Worm (Caenorhabditis elegans) whole organism, mixed stage, embryonic: ENCODE measurements around the gene ula-1.

ENCODE experiments used
- M03D4.4 ChIP-seq: sonication (generic microtip); optimal IDR thresholded peaks from 2 replicates; lab custom pipeline; 2017; ENCODE audit warnings: mild to moderate bottlenecking, missing genetic modification characterization, missing compliant biosample characterization
- ceh-39 ChIP-seq: fragments of 150-350 bp; optimal IDR thresholded peaks from 2 replicates; lab custom pipeline; 2014; ENCODE audit warnings: missing biosample characterization, missing genetic modification characterization
- ceh-83 ChIP-seq: fragments of 200-800 bp; sonication (Bioruptor generic); optimal IDR thresholded peaks from 2 replicates; lab custom pipeline; 2018; ENCODE audit warnings: mild to moderate bottlenecking, missing genetic modification characterization, missing compliant biosample characterization
- ces-1 ChIP-seq: fragments of 150-350 bp; optimal IDR thresholded peaks from 2 replicates; lab custom pipeline; 2014; ENCODE audit warnings: missing biosample characterization, missing genetic modification reagents, missing genetic modification characterization
- cnd-1 ChIP-seq: fragments of 200-800 bp; sonication (Bioruptor generic); optimal IDR thresholded peaks from 2 replicates; lab custom pipeline; 2018; ENCODE audit warnings: mild to moderate bottlenecking, missing genetic modification characterization, missing compliant biosample characterization
- drap-1 ChIP-seq: fragments of 200-800 bp; sonication (Bioruptor generic); optimal IDR thresholded peaks from 3 replicates; lab custom pipeline; 2018; ENCODE audit warnings: mild to moderate bottlenecking, missing genetic modification characterization, missing compliant biosample characterization
- elt-1 ChIP-seq: sonication (generic microtip); optimal IDR thresholded peaks from 2 replicates; lab custom pipeline; 2017; ENCODE audit warnings: missing genetic modification characterization, mild to moderate bottlenecking, missing compliant biosample characterization, antibody characterized with exemption, moderate library complexity, borderline replicate concordance; ENCODE audit not compliant: insufficient read depth
- elt-3 ChIP-seq: fragments of 150-350 bp; optimal IDR thresholded peaks from 2 replicates; lab custom pipeline; 2014; ENCODE audit warnings: missing biosample characterization, missing genetic modification characterization
- flh-1 ChIP-seq: fragments of 200-800 bp; sonication (Bioruptor generic); optimal IDR thresholded peaks from 2 replicates; lab custom pipeline; 2018; ENCODE audit warnings: mild to moderate bottlenecking, missing genetic modification characterization, moderate library complexity, missing compliant biosample characterization
- ham-2 ChIP-seq: fragments of 200-800 bp; sonication (Bioruptor generic); optimal IDR thresholded peaks from 2 replicates; lab custom pipeline; 2018; ENCODE audit warnings: mild to moderate bottlenecking, missing genetic modification characterization, missing compliant biosample characterization
- hlh-1 ChIP-seq: fragments of 150-350 bp; optimal IDR thresholded peaks from 2 replicates; lab custom pipeline; 2014; ENCODE audit warnings: missing biosample characterization, missing genetic modification reagents, missing genetic modification characterization
- lin-13 ChIP-seq: fragments of 150-350 bp; optimal IDR thresholded peaks from 2 replicates; lab custom pipeline; 2014; ENCODE audit warnings: missing biosample characterization, missing genetic modification characterization
- lin-32 ChIP-seq: fragments of 200-800 bp; sonication (Bioruptor generic); optimal IDR thresholded peaks from 2 replicates; lab custom pipeline; 2018; ENCODE audit warnings: mild to moderate bottlenecking, missing genetic modification characterization, missing compliant biosample characterization
- lsy-2 ChIP-seq: fragments of 150-350 bp; optimal IDR thresholded peaks from 2 replicates; lab custom pipeline; 2014; ENCODE audit warnings: missing biosample characterization, missing genetic modification characterization
- mab-5 ChIP-seq: fragments of 150-350 bp; optimal IDR thresholded peaks from 2 replicates; lab custom pipeline; 2014; ENCODE audit warnings: missing biosample characterization, missing genetic modification characterization
- mep-1 ChIP-seq: fragments of 150-350 bp; optimal IDR thresholded peaks from 2 replicates; lab custom pipeline; 2017; ENCODE audit warnings: missing biosample characterization, missing genetic modification reagents, missing genetic modification characterization, inconsistent platforms
- mls-2 ChIP-seq: sonication (generic microtip); optimal IDR thresholded peaks from 2 replicates; lab custom pipeline; 2016; ENCODE audit warnings: mild to moderate bottlenecking, missing genetic modification characterization, moderate library complexity, missing compliant biosample characterization
- nhr-12 ChIP-seq: fragments of 150-350 bp; optimal IDR thresholded peaks from 2 replicates; lab custom pipeline; 2014; ENCODE audit warnings: missing biosample characterization, missing genetic modification characterization
- nhr-2 ChIP-seq: fragments of 150-350 bp; optimal IDR thresholded peaks from 2 replicates; lab custom pipeline; 2014; ENCODE audit warnings: missing biosample characterization, missing genetic modification characterization
- nhr-237 ChIP-seq: fragments of 150-350 bp; optimal IDR thresholded peaks from 2 replicates; lab custom pipeline; 2014; ENCODE audit warnings: missing biosample characterization, missing genetic modification characterization
- nhr-28 ChIP-seq: fragments of 150-350 bp; optimal IDR thresholded peaks from 2 replicates; lab custom pipeline; 2014; ENCODE audit warnings: missing biosample characterization, missing genetic modification characterization
- nhr-76 ChIP-seq: sonication (generic microtip); optimal IDR thresholded peaks from 2 replicates; lab custom pipeline; 2017; ENCODE audit warnings: missing biosample characterization, missing genetic modification characterization
- pha-4 ChIP-seq: fragments of 150-350 bp; optimal IDR thresholded peaks from 2 replicates; lab custom pipeline; 2018; ENCODE audit warnings: missing biosample characterization, missing genetic modification reagents, missing genetic modification characterization
- sem-2 ChIP-seq: fragments of 200-800 bp; sonication (Bioruptor generic); optimal IDR thresholded peaks from 2 replicates; lab custom pipeline; 2018; ENCODE audit warnings: mild to moderate bottlenecking, missing genetic modification characterization, missing compliant biosample characterization
- snpc-4 ChIP-seq: fragments of 150-350 bp; optimal IDR thresholded peaks from 2 replicates; lab custom pipeline; 2014; ENCODE audit warnings: missing biosample characterization, missing genetic modification characterization
- sptf-1 ChIP-seq: sonication (generic microtip); optimal IDR thresholded peaks from 2 replicates; lab custom pipeline; 2017; ENCODE audit warnings: mild to moderate bottlenecking, missing genetic modification characterization, moderate library complexity, missing compliant biosample characterization
- unc-120 ChIP-seq: sonication (generic microtip); optimal IDR thresholded peaks from 2 replicates; lab custom pipeline; 2017; ENCODE audit warnings: missing genetic modification characterization, missing compliant biosample characterization; ENCODE audit not compliant: poor library complexity, severe bottlenecking
- unc-39 ChIP-seq: fragments of 150-350 bp; optimal IDR thresholded peaks from 2 replicates; lab custom pipeline; 2014; ENCODE audit warnings: missing biosample characterization, missing genetic modification characterization
- ztf-11 ChIP-seq: fragments of 150-350 bp; optimal IDR thresholded peaks from 2 replicates; lab custom pipeline; 2014; ENCODE audit warnings: missing biosample characterization, missing genetic modification characterization

Gene ula-1

DNA sequence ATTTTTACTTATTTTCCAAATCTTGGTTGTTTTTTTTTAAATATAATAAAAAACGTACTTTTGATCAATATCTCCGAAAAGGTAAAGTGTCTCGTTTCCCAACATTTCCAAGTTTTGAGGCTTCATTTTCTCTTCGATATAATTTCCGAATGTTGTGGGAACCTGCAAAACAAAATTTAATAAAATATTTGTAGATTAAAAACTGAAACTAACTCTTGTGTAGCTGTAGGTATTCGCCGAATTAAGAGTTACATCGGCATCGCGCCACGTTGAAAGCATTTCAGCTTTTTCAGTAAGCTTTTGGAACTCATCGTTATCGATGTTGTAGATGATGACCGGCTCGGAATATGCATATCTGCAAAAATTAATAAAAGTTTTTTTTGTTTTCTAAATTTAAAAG, 42.3 kb upstream of the ula-1 start, which contains the start of gene vps-22:
Gene vps-22, minus strand, starts transcription at position 101 of the 400 bp plus-strand sequence.
- TF ChIP-seq lin-32 (GFP tag; lab: Kevin White, UChicago) (no peak), mep-1 (tag; lab: Kevin White, UChicago) (no peak), M03D4.4 (tag; lab: Kevin White, UChicago) (no peak), ham-2 (no peak)

DNA sequence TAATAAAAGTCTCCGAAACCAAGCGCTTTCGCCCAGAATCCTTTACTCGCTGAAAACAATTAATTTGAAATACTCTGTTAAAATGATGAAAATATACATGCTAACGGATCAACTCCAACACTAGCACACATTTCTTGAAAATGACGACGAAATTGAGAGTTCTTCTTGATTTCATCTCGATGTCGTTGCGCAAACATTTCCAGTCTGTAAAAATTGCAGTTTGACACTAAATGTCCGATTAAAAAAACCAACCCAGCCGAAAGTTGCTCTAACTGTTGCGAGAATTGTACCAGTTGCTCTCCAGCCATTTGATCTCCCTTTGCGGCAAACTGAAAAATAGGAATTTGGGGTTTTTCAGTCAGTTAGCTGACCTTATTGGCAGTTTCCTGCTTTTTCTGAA, 41.2 kb upstream of the ula-1 start:
- TF ChIP-seq nhr-2 (no peak), ceh-83 (no peak), mls-2 (tag; lab: Kevin White, UChicago) (no peak), nhr-76 (tag; lab: Kevin White, UChicago) (no peak), flh-1 (no peak), lsy-2 (no peak), unc-120 (tag; lab: Kevin White, UChicago) (no peak), mep-1 (tag; lab: Kevin White, UChicago) (no peak), nhr-12 (tag; lab: Kevin White, UChicago) (no peak), snpc-4 (tag; lab: Kevin White, UChicago) (no peak), ztf-11 (tag; lab: Kevin White, UChicago) (no peak), lin-13 (tag; lab: Kevin White, UChicago) (no peak), sptf-1 (no peak), M03D4.4 (tag; lab: Kevin White, UChicago) (no peak)

DNA sequence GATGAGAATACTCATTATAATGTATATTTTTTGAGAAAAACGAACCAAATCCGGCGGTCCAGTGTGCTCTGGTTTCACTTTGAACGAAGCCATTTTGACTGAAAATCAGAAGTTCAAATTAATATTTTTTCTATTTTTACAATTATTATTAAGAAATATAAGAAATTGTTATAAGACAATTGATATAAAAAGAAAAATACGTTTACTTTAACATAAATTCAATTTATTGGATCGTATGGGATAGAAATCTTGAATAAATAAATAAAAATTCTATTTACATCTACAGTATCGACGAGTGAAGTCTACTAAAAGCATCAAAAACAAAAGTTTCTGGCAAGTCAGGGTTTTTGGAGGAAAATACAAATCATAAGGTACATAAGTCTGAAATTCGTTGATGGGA, 40.1 kb upstream of the ula-1 start, which contains the start of gene C27F2.4:
Gene C27F2.4, minus strand, starts transcription at position 101 of the 400 bp plus-strand sequence.
- TF ChIP-seq elt-3 (tag; lab: Kevin White, UChicago) (no peak), sptf-1 (no peak), drap-1 (no peak), sem-2 (GFP tag; lab: Kevin White, UChicago) (no peak), mls-2 (tag; lab: Kevin White, UChicago) (no peak), lsy-2 (no peak), nhr-2 (no peak), M03D4.4 (tag; lab: Kevin White, UChicago) (no peak), flh-1 (no peak), nhr-28 (tag; lab: Kevin White, UChicago) (no peak), unc-39 (tag; lab: Kevin White, UChicago) (no peak), elt-1 (tag; lab: Kevin White, UChicago) (no peak), snpc-4 (tag; lab: Kevin White, UChicago) (no peak), unc-120 (tag; lab: Kevin White, UChicago) (no peak), ces-1 (GFP tag; lab: Kevin White, UChicago) (no peak), nhr-76 (tag; lab: Kevin White, UChicago) (no peak), lin-32 (GFP tag; lab: Kevin White, UChicago) (no peak), ceh-39 (tag; lab: Kevin White, UChicago) (no peak)

DNA sequence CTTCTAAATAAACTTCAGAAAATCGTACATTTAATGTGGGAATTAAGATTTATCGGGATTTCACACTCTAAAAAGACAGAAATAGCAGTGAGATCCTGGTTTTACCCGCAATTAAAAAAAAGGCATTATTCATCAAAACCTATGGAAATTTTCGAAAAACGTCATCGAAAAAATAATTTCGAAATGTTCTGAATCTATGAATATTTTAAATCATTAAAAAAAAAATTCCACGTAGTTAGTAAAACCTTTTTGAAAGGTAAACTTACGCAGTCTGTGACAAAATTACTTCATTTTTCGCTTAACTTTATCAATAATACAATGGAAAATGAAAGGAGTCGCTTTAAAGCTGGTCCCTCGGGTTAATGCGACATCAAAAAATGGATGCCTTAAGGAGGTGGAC, 36.4 kb upstream of the ula-1 start, which contains the start of gene C26E6.1:
Gene C26E6.1, plus strand, starts transcription at position 301 of the 400 bp plus-strand sequence.
- TF ChIP-seq nhr-76 (tag; lab: Kevin White, UChicago) (no peak), mab-5 (tag; lab: Kevin White, UChicago) (no peak), hlh-1 (tag; lab: Kevin White, UChicago) (no peak), sem-2 (GFP tag; lab: Kevin White, UChicago) (no peak), pha-4 (no peak), nhr-28 (tag; lab: Kevin White, UChicago) (no peak), ztf-11 (tag; lab: Kevin White, UChicago) (no peak), cnd-1 (no peak), elt-1 (tag; lab: Kevin White, UChicago) (no peak), snpc-4 (tag; lab: Kevin White, UChicago) (no peak), unc-120 (tag; lab: Kevin White, UChicago) (no peak), lsy-2 (no peak)
- TF ChIP-seq, all 35 proteins: peak for 0

DNA sequence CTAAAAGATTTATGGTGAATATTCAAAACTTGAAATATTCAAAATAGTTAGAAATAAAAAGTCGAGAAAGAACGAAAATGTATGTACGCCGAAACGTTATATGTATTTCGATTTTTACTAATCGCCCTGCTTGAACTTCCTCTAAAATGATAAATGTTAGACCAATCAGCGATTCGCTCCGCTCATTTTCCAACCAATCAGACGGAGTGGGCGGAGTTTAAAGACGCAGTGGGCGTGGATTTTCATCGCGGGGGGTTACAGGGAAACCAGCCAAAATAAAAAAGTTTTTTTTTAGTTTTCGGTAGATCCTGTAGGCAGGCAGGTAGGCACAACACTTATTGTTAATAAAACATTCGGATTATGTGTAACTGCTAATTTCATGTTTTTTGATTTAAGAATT, 32.8 kb upstream of the ula-1 start:
- no peak for TF ChIP-seq cnd-1
- no peak for TF ChIP-seq nhr-12 (tag; lab: Kevin White, UChicago)
- TF ChIP-seq elt-3 (tag; lab: Kevin White, UChicago) = no peak
- TF ChIP-seq lin-13 (tag; lab: Kevin White, UChicago) = no peak
- TF ChIP-seq nhr-237 (tag; lab: Kevin White, UChicago) = no peak
- no peak for TF ChIP-seq hlh-1 (tag; lab: Kevin White, UChicago)
- no peak for TF ChIP-seq sem-2 (GFP tag; lab: Kevin White, UChicago)
